Fruit fly (Drosophila melanogaster) whole organism, embryonic: Measurements from ENCODE around the gene yellow-e.

Experiments
- Atf-2 ChIP-seq: fragments of 200-800 bp; sonication (Bioruptor generic); optimal IDR thresholded peaks from 2 replicates; lab custom pipeline; 2016; ENCODE audit warnings: missing biosample characterization, missing genetic modification characterization
- Bgb ChIP-seq: fragments of 200-800 bp; sonication (Bioruptor generic); IDR thresholded peaks from 2 replicates; pipeline ENCODE4 v1.3.6; 2022; ENCODE audit warnings: missing biosample characterization, missing genetic modification characterization; ENCODE audit not compliant: partially characterized antibody
- CG12744 ChIP-seq: fragments of 200-800 bp; sonication (Bioruptor generic); optimal IDR thresholded peaks from 2 replicates; lab custom pipeline; 2016; ENCODE audit warnings: missing biosample characterization, missing genetic modification characterization
- CG17186 ChIP-seq: fragments of 200-800 bp; sonication (Bioruptor generic); optimal IDR thresholded peaks from 3 replicates; lab custom pipeline; 2017; ENCODE audit warnings: missing biosample characterization, missing genetic modification reagents, missing genetic modification characterization
- CG2120 ChIP-seq: fragments of 200-800 bp; sonication (Bioruptor generic); optimal IDR thresholded peaks from 3 replicates; lab custom pipeline; 2016; ENCODE audit warnings: missing biosample characterization, missing genetic modification characterization
- CG34224 ChIP-seq: fragments of 200-800 bp; sonication (Bioruptor generic); IDR thresholded peaks from 3 replicates; pipeline ENCODE4 v1.3.6; 2022; ENCODE audit warnings: missing biosample characterization, missing genetic modification characterization; ENCODE audit not compliant: partially characterized antibody
- CG42726 ChIP-seq: fragments of 200-800 bp; sonication (Bioruptor generic); IDR thresholded peaks from 2 replicates; pipeline ENCODE4 v1.3.6; 2022; ENCODE audit warnings: missing biosample characterization, missing genetic modification characterization; ENCODE audit not compliant: partially characterized antibody
- CG4282 ChIP-seq: fragments of 200-800 bp; sonication (Bioruptor generic); optimal IDR thresholded peaks from 2 replicates; lab custom pipeline; 2016; ENCODE audit warnings: missing biosample characterization, missing genetic modification characterization
- CG6654 ChIP-seq: fragments of 200-800 bp; sonication (Bioruptor generic); optimal IDR thresholded peaks from 2 replicates; lab custom pipeline; 2017; ENCODE audit warnings: missing biosample characterization, mild to moderate bottlenecking, missing genetic modification characterization
- CG6791 ChIP-seq: fragments of 200-800 bp; sonication (Bioruptor generic); IDR thresholded peaks from 3 replicates; pipeline ENCODE4 v1.3.6; 2022; ENCODE audit warnings: missing biosample characterization, missing genetic modification characterization; ENCODE audit not compliant: partially characterized antibody
- CG7987 ChIP-seq: fragments of 200-800 bp; sonication (Bioruptor generic); optimal IDR thresholded peaks from 2 replicates; lab custom pipeline; 2018; ENCODE audit warnings: missing biosample characterization, mild to moderate bottlenecking, missing genetic modification characterization, moderate library complexity
- CG8359 ChIP-seq: fragments of 200-800 bp; sonication (Bioruptor generic); optimal IDR thresholded peaks from 2 replicates; lab custom pipeline; 2017; ENCODE audit warnings: missing biosample characterization, mild to moderate bottlenecking, missing genetic modification characterization, borderline replicate concordance
- CG9215 ChIP-seq: fragments of 200-800 bp; sonication (Bioruptor generic); IDR thresholded peaks from 2 replicates; pipeline ENCODE4 v1.3.6; 2022; ENCODE audit warnings: missing biosample characterization, missing genetic modification characterization
- CTCF ChIP-seq: fragments of 200-800 bp; sonication (Bioruptor generic); optimal IDR thresholded peaks from 2 replicates; lab custom pipeline; 2017; ENCODE audit warnings: missing biosample characterization, mild to moderate bottlenecking, missing genetic modification characterization, moderate library complexity
- Deaf1 ChIP-seq: fragments of 200-800 bp; optimal IDR thresholded peaks from 3 replicates; lab custom pipeline; 2019; ENCODE audit warnings: missing biosample characterization, mild to moderate bottlenecking, missing genetic modification characterization, moderate library complexity
- Dip3 ChIP-seq: fragments of 200-800 bp; sonication (Bioruptor generic); optimal IDR thresholded peaks from 3 replicates; lab custom pipeline; 2016; ENCODE audit warnings: missing biosample characterization, missing genetic modification characterization
- Drgx ChIP-seq: fragments of 200-800 bp; sonication (Bioruptor generic); IDR thresholded peaks from 2 replicates; pipeline ENCODE4 v1.3.6; 2022; ENCODE audit warnings: missing biosample characterization, missing genetic modification characterization
- ERR ChIP-seq: fragments of 200-800 bp; sonication (Bioruptor generic); optimal IDR thresholded peaks from 2 replicates; lab custom pipeline; 2016; ENCODE audit warnings: missing biosample characterization, missing genetic modification characterization
- Ets97D ChIP-seq: fragments of 200-800 bp; sonication (Bioruptor generic); optimal IDR thresholded peaks from 3 replicates; lab custom pipeline; 2016; ENCODE audit warnings: missing biosample characterization, missing genetic modification characterization
- H15 ChIP-seq: fragments of 200-800 bp; sonication (Bioruptor generic); IDR thresholded peaks from 3 replicates; pipeline ENCODE4 v1.3.6; 2022; ENCODE audit warnings: missing biosample characterization, missing genetic modification characterization
- HLH3B ChIP-seq: fragments of 200-800 bp; sonication (Bioruptor generic); IDR thresholded peaks from 2 replicates; pipeline ENCODE4 v1.3.6; 2022; ENCODE audit warnings: missing biosample characterization, missing genetic modification characterization
- Jarid2 ChIP-seq: fragments of 200-800 bp; sonication (Bioruptor generic); optimal IDR thresholded peaks from 3 replicates; lab custom pipeline; 2017; ENCODE audit warnings: mild to moderate bottlenecking, missing biosample characterization, missing genetic modification reagents, missing genetic modification characterization
- MESR4 ChIP-seq: fragments of 200-800 bp; sonication (Bioruptor generic); optimal IDR thresholded peaks from 2 replicates; lab custom pipeline; 2018; ENCODE audit warnings: missing biosample characterization, mild to moderate bottlenecking, missing genetic modification characterization, moderate library complexity
- Max ChIP-seq: fragments of 200-800 bp; sonication (Bioruptor generic); optimal IDR thresholded peaks from 2 replicates; lab custom pipeline; 2016; ENCODE audit warnings: missing biosample characterization, mild to moderate bottlenecking, missing genetic modification characterization
- NC2β ChIP-seq: fragments of 200-800 bp; sonication (Bioruptor generic); optimal IDR thresholded peaks from 2 replicates; lab custom pipeline; 2016; ENCODE audit warnings: missing biosample characterization, missing genetic modification characterization
- YL-1 ChIP-seq: fragments of 200-800 bp; sonication (Bioruptor generic); optimal IDR thresholded peaks from 3 replicates; lab custom pipeline; 2017; ENCODE audit warnings: missing biosample characterization, mild to moderate bottlenecking, missing genetic modification characterization
- ase ChIP-seq: fragments of 200-800 bp; sonication (Bioruptor generic); IDR thresholded peaks from 3 replicates; pipeline ENCODE4 v1.3.6; 2022; ENCODE audit warnings: missing biosample characterization, missing genetic modification characterization
- ato ChIP-seq: fragments of 200-800 bp; sonication (Bioruptor generic); IDR thresholded peaks from 2 replicates; pipeline ENCODE4 v1.3.6; 2022; ENCODE audit warnings: missing biosample characterization, missing genetic modification characterization; ENCODE audit not compliant: partially characterized antibody
- bbx ChIP-seq: fragments of 200-800 bp; sonication (Bioruptor generic); IDR thresholded peaks from 2 replicates; pipeline ENCODE4 v1.3.6; 2022; ENCODE audit warnings: missing biosample characterization, missing genetic modification characterization; ENCODE audit not compliant: partially characterized antibody
- caup ChIP-seq: fragments of 200-800 bp; sonication (Bioruptor generic); optimal IDR thresholded peaks from 3 replicates; lab custom pipeline; 2017; ENCODE audit warnings: missing biosample characterization, mild to moderate bottlenecking, missing genetic modification characterization, moderate library complexity; ENCODE audit not compliant: severe bottlenecking
- chm ChIP-seq: fragments of 200-800 bp; sonication (Bioruptor generic); IDR thresholded peaks from 2 replicates; pipeline ENCODE4 v1.3.6; 2022; ENCODE audit warnings: missing biosample characterization, missing genetic modification characterization
- ci ChIP-seq: fragments of 200-800 bp; sonication (Bioruptor generic); IDR thresholded peaks from 3 replicates; pipeline ENCODE4 v1.3.6; 2022; ENCODE audit warnings: missing biosample characterization, missing genetic modification characterization
- crc ChIP-seq: fragments of 200-800 bp; sonication (Bioruptor generic); optimal IDR thresholded peaks from 2 replicates; lab custom pipeline; 2016; ENCODE audit warnings: missing biosample characterization, missing genetic modification characterization
- danr ChIP-seq: fragments of 200-800 bp; sonication (Bioruptor generic); IDR thresholded peaks from 2 replicates; pipeline ENCODE4 v1.3.6; 2022; ENCODE audit warnings: missing biosample characterization, missing genetic modification characterization
- dimm ChIP-seq: fragments of 200-800 bp; sonication (Bioruptor generic); IDR thresholded peaks from 2 replicates; pipeline ENCODE4 v1.3.6; 2022; ENCODE audit warnings: missing biosample characterization, missing genetic modification characterization
- gce ChIP-seq: fragments of 200-800 bp; sonication (Bioruptor generic); IDR thresholded peaks from 3 replicates; pipeline ENCODE4 v1.3.6; 2022; ENCODE audit warnings: missing biosample characterization, missing genetic modification characterization
- gem ChIP-seq: fragments of 200-800 bp; sonication (Bioruptor generic); optimal IDR thresholded peaks from 2 replicates; lab custom pipeline; 2019; ENCODE audit warnings: missing biosample characterization, mild to moderate bottlenecking, missing genetic modification characterization, moderate library complexity
- insv ChIP-seq, 2 experiments: fragments of 200-800 bp; sonication (Bioruptor generic); optimal IDR thresholded peaks; 3 replicates each; lab custom pipeline; 2016 to 2018; ENCODE audit warnings: missing biosample characterization in 2 of 2, missing genetic modification characterization in 2 of 2
- ken ChIP-seq: fragments of 200-800 bp; sonication (Bioruptor generic); IDR thresholded peaks from 3 replicates; pipeline ENCODE4 v1.3.6; 2022; ENCODE audit warnings: missing biosample characterization, missing genetic modification characterization
- lab ChIP-seq: fragments of 200-800 bp; sonication (Bioruptor generic); optimal IDR thresholded peaks from 3 replicates; lab custom pipeline; 2017; ENCODE audit warnings: missing biosample characterization, missing genetic modification characterization, mild to moderate bottlenecking, moderate library complexity, missing genetic modification reagents
- onecut ChIP-seq: fragments of 200-800 bp; sonication (Bioruptor generic); IDR thresholded peaks from 2 replicates; pipeline ENCODE4 v1.3.6; 2022; ENCODE audit warnings: missing biosample characterization, missing genetic modification characterization
- pan ChIP-seq, 4 experiments: fragments of >200 bp in 3 of 4; fragments of 200-800 bp in 1 of 4; sonication (Bioruptor generic) in 1 of 4; optimal IDR thresholded peaks in 3 of 4; IDR thresholded peaks in 1 of 4; 2 replicates each; pipeline versions ENCODE4 v1.3.6 to Lab custom; 2017 to 2022; ENCODE audit warnings: missing biosample characterization in 2 of 4, missing genetic modification characterization in 2 of 4, mixed read lengths in 1 of 4
- pho ChIP-seq: fragments of 200-800 bp; sonication (Bioruptor generic); optimal IDR thresholded peaks from 2 replicates; lab custom pipeline; 2016; ENCODE audit warnings: missing biosample characterization, missing genetic modification characterization
- slou ChIP-seq: fragments of 200-800 bp; sonication (Bioruptor generic); optimal IDR thresholded peaks from 3 replicates; lab custom pipeline; 2016; ENCODE audit warnings: missing biosample characterization, missing genetic modification characterization
- sob ChIP-seq: fragments of 200-800 bp; sonication (Bioruptor generic); IDR thresholded peaks from 2 replicates; pipeline ENCODE4 v1.3.6; 2022; ENCODE audit warnings: missing biosample characterization, missing genetic modification characterization
- tio ChIP-seq: fragments of 200-800 bp; sonication (Bioruptor generic); optimal IDR thresholded peaks from 2 replicates; lab custom pipeline; 2017; ENCODE audit warnings: missing biosample characterization, missing genetic modification characterization, inconsistent platforms
- toy ChIP-seq: fragments of 200-800 bp; sonication (Bioruptor generic); IDR thresholded peaks from 2 replicates; pipeline ENCODE4 v1.3.6; 2022; ENCODE audit warnings: missing biosample characterization, missing genetic modification characterization
- ttk ChIP-seq: fragments of 200-800 bp; sonication (Bioruptor generic); IDR thresholded peaks from 2 replicates; pipeline ENCODE4 v2.1.2; 2022; ENCODE audit warnings: missing biosample characterization, missing genetic modification characterization
- twi ChIP-seq: fragments of 200-800 bp; optimal IDR thresholded peaks from 2 replicates; lab custom pipeline; 2019; ENCODE audit warnings: missing biosample characterization, mild to moderate bottlenecking, missing genetic modification characterization, moderate library complexity
- tx ChIP-seq: fragments of 200-800 bp; sonication (Bioruptor generic); optimal IDR thresholded peaks from 2 replicates; lab custom pipeline; 2016; ENCODE audit warnings: missing biosample characterization, missing genetic modification characterization
- wdn ChIP-seq: fragments of 200-800 bp; sonication (Bioruptor generic); IDR thresholded peaks from 2 replicates; pipeline ENCODE4 v1.3.6; 2022; ENCODE audit warnings: missing biosample characterization, missing genetic modification characterization

yellow-e gene

DNA sequence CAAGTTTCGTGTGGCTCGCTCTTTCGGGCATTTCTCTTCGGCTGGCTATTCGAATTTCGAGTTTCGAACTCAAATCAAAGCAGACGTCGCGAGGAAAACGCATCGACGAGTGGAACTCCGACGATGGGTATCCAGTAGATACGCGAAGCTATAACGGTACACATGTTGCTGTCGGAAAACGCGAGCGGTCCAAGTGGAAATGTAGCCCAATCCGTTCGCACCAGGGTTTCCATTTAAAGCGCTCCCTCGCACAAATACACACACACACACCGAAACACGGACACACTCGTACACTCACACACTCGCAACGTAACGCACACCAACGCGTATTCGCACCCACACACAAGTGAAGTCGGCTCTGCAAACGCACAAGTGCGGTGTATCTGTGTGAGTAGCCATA, 35.3 kb upstream of the yellow-e start, which contains the start of gene side-IV (continued):
- peak; percentile 36; the same call in 1 of the 2 replicates for TF ChIP-seq CG42726 (GFP tag; lab: Robert Waterston, UW)
- TF ChIP-seq CG8359 (GFP tag; lab: Kevin White, UChicago), result peak; percentile 63
- peak; percentile 9 for TF ChIP-seq lab (GFP tag; lab: Kevin White, UChicago)
- TF ChIP-seq CG6654 (GFP tag; lab: Kevin White, UChicago), result no peak
- peak; percentile 53 for TF ChIP-seq chm (GFP tag; lab: Robert Waterston, UW)
- TF ChIP-seq H15 (GFP tag; lab: Robert Waterston, UW), result 0 out of 3 replicates have a peak, but pooled peaks have one; percentile 26
- TF ChIP-seq Jarid2, result peak; percentile 96
- no peak for TF ChIP-seq dimm (GFP tag; lab: Robert Waterston, UW)
- TF ChIP-seq CG2120, result no peak
- no peak for TF ChIP-seq CTCF
- peak in 1 of 2 experiments; percentile 42 for TF ChIP-seq insv (GFP tag; optimal IDR thresholded peaks at IDR 0.05; lab: Kevin White, UChicago)
- TF ChIP-seq sob (GFP tag; lab: Robert Waterston, UW), result peak; percentile 27; the same call in 1 of the 2 replicates
- no peak for TF ChIP-seq Dip3
- TF ChIP-seq ERR (GFP tag; lab: Kevin White, UChicago), result no peak
- TF ChIP-seq ttk, result no peak
- no peak for TF ChIP-seq Max (GFP tag; lab: Kevin White, UChicago)
- peak; percentile 22; the same call in 1 of the 2 replicates for TF ChIP-seq onecut
- TF ChIP-seq Atf-2 (GFP tag; lab: Kevin White, UChicago), result no peak
- no peak for TF ChIP-seq CG12744 (GFP tag; lab: Kevin White, UChicago)
- no peak for TF ChIP-seq pan (optimal IDR thresholded peaks at IDR 0.05; lab: Kevin White, UChicago)
- TF ChIP-seq pan (GFP tag; optimal IDR thresholded peaks at IDR 0.05 in 1 of 2, IDR thresholded peaks at IDR 0.05 in 1 of 2), result peak in 1 of 2 experiments; percentile 26
- peak; percentile 59; the same call in 1 of the 2 replicates for TF ChIP-seq bbx (GFP tag; lab: Robert Waterston, UW)
- no peak for TF ChIP-seq gce (GFP tag; lab: Robert Waterston, UW)
- TF ChIP-seq ci (GFP tag; lab: Robert Waterston, UW), result peak; percentile 65; the same call in 2 of the 3 replicates
- no peak for TF ChIP-seq wdn (GFP tag; lab: Robert Waterston, UW)
- TF ChIP-seq caup (GFP tag; lab: Kevin White, UChicago), result no peak
- TF ChIP-seq MESR4 (GFP tag; lab: Kevin White, UChicago), result no peak
- TF ChIP-seq NC2β (GFP tag; lab: Kevin White, UChicago), result no peak
- TF ChIP-seq toy (GFP tag; lab: Robert Waterston, UW), result no peak
- TF ChIP-seq Deaf1 (tag; lab: Kevin White, UChicago), result peak; percentile 92
- TF ChIP-seq Bgb, result peak; percentile 60; the same call in 1 of the 2 replicates
- TF ChIP-seq HLH3B (GFP tag; lab: Robert Waterston, UW), result no peak
- no peak for TF ChIP-seq CG4282
- TF ChIP-seq tio, result no peak
- TF ChIP-seq CG7987, result no peak
- no peak for TF ChIP-seq pho (GFP tag; lab: Kevin White, UChicago)
- TF ChIP-seq Ets97D (GFP tag; lab: Kevin White, UChicago), result no peak
- no peak for TF ChIP-seq danr
- TF ChIP-seq slou (GFP tag; lab: Kevin White, UChicago), result no peak
- no peak for TF ChIP-seq ase (GFP tag; lab: Robert Waterston, UW)
- no peak for TF ChIP-seq gem
- TF ChIP-seq crc (GFP tag; lab: Kevin White, UChicago), result no peak
- no peak for TF ChIP-seq tx (GFP tag; lab: Kevin White, UChicago)
- TF ChIP-seq twi (tag; lab: Kevin White, UChicago), result peak; percentile 26
- TF ChIP-seq ken (GFP tag; lab: Robert Waterston, UW), result peak; percentile 9; the same call in 1 of the 3 replicates
- TF ChIP-seq CG9215 (GFP tag; lab: Robert Waterston, UW), result no peak
- no peak for TF ChIP-seq CG17186 (GFP tag; lab: Kevin White, UChicago)
- no peak for TF ChIP-seq YL-1 (GFP tag; lab: Kevin White, UChicago)
- TF ChIP-seq Drgx (GFP tag; lab: Robert Waterston, UW), result no peak
- peak; percentile 34; the same call in 1 of the 3 replicates for TF ChIP-seq CG34224 (GFP tag; lab: Robert Waterston, UW)
- 0 out of 3 replicates have a peak, but pooled peaks have one; percentile 49 for TF ChIP-seq CG6791 (GFP tag; lab: Robert Waterston, UW)
- TF ChIP-seq ato (GFP tag; lab: Robert Waterston, UW), result no peak
